Worm (Caenorhabditis elegans) whole organism, young adult: ENCODE data around the gene F26F12.3.

Experiments used
- B0336.3 ChIP-seq: fragments of 200-800 bp; sonication (Bioruptor generic); IDR thresholded peaks from 2 replicates; pipeline ENCODE4 v1.3.6; 2022; ENCODE audit warnings: missing genetic modification characterization, missing compliant biosample characterization
- Y53F4B.3 ChIP-seq: fragments of 200-800 bp; sonication (Bioruptor generic); IDR thresholded peaks from 2 replicates; pipeline ENCODE4 v1.3.6; 2022; ENCODE audit warnings: missing genetic modification reagents, missing genetic modification characterization, missing compliant biosample characterization
- Y53G8AR.9 ChIP-seq: fragments of 200-800 bp; sonication (Bioruptor generic); conservative IDR thresholded peaks from 2 replicates; pipeline ENCODE4 v1.3.6; 2022; ENCODE audit warnings: missing genetic modification reagents, missing genetic modification characterization, missing compliant biosample characterization
- ceh-27 ChIP-seq: fragments of 200-800 bp; sonication (Bioruptor generic); optimal IDR thresholded peaks from 2 replicates; lab custom pipeline; 2018; ENCODE audit warnings: mild to moderate bottlenecking, missing genetic modification characterization, moderate library complexity, missing compliant biosample characterization
- chd-7 ChIP-seq: sonication (generic microtip); optimal IDR thresholded peaks from 2 replicates; lab custom pipeline; 2016; ENCODE audit warnings: mild to moderate bottlenecking, missing genetic modification characterization, moderate library complexity, missing compliant biosample characterization
- egrh-3 ChIP-seq: fragments of 200-800 bp; sonication (Bioruptor generic); IDR thresholded peaks from 2 replicates; pipeline ENCODE4 v1.3.6; 2022; ENCODE audit warnings: missing genetic modification reagents, missing genetic modification characterization, missing compliant biosample characterization
- hlh-26 ChIP-seq: fragments of 200-800 bp; sonication (Bioruptor generic); conservative IDR thresholded peaks from 2 replicates; pipeline ENCODE4 v1.3.6; 2022; ENCODE audit warnings: missing genetic modification reagents, missing genetic modification characterization, missing compliant biosample characterization
- lag-1 ChIP-seq: fragments of 200-800 bp; sonication (Bioruptor generic); IDR thresholded peaks from 2 replicates; pipeline ENCODE4 v1.3.6; 2022; ENCODE audit warnings: missing genetic modification reagents, missing genetic modification characterization, missing compliant biosample characterization
- pbrm-1 ChIP-seq: fragments of 200-800 bp; sonication (Bioruptor generic); IDR thresholded peaks from 2 replicates; pipeline ENCODE4 v1.3.6; 2022; ENCODE audit warnings: missing genetic modification reagents, missing genetic modification characterization, missing compliant biosample characterization
- unc-130 ChIP-seq: sonication (generic microtip); optimal IDR thresholded peaks from 2 replicates; lab custom pipeline; 2016; ENCODE audit warnings: missing genetic modification reagents, missing genetic modification characterization, missing compliant biosample characterization
- unc-62 ChIP-seq: fragments of 150-350 bp; optimal IDR thresholded peaks from 2 replicates; lab custom pipeline; 2014; ENCODE audit warnings: missing biosample characterization, missing genetic modification reagents, missing genetic modification characterization
- zfh-2 ChIP-seq: fragments of 200-800 bp; sonication (Bioruptor generic); conservative IDR thresholded peaks from 2 replicates; pipeline ENCODE4 v1.3.6; 2022; ENCODE audit warnings: missing genetic modification reagents, missing genetic modification characterization, missing compliant biosample characterization

DNA sequence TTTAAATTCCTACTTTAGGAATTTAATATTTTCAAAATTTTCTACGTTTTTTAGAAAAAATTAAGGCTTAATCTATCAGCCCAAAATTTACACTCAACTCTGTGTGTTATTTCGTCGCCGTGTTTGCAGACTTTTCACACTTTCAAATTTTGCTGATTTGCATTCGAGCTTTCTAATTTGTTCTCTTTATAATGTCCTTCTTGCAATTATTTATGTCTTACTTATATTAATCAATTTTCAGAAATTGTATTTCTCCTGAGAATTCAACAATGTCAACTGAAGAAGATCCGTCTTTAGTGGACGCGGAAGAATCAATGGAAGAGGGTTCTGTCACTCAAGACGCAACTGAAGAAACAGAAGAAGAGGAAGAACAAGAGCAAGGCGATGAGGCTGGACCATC, 18.9 kb downstream of the F26F12.3 start, which contains the start of gene let-418:
- no peak for TF ChIP-seq chd-7 (tag; lab: Kevin White, UChicago)
- no peak for TF ChIP-seq egrh-3 (GFP tag; lab: Robert Waterston, UW)
- no peak for TF ChIP-seq zfh-2 (GFP tag; lab: Robert Waterston, UW)
- no peak for TF ChIP-seq unc-130 (GFP tag; lab: Kevin White, UChicago)
- no peak for TF ChIP-seq pbrm-1 (GFP tag; lab: Robert Waterston, UW)
- no peak for TF ChIP-seq Y53G8AR.9
- TF ChIP-seq hlh-26 (GFP tag; lab: Robert Waterston, UW), result no peak
- TF ChIP-seq B0336.3 (GFP tag; lab: Robert Waterston, UW), result no peak
- TF ChIP-seq lag-1, result no peak
- no peak for TF ChIP-seq unc-62 (GFP tag; lab: Kevin White, UChicago)
- TF ChIP-seq Y53F4B.3 (GFP tag; lab: Robert Waterston, UW), result no peak
- TF ChIP-seq ceh-27, result no peak
